Worm (Caenorhabditis elegans) whole organism, mixed stage, embryonic: Measurements from ENCODE around the gene F17E9.18.

ENCODE experiments used
- ceh-39 ChIP-seq: fragments of 150-350 bp; optimal IDR thresholded peaks from 2 replicates; lab custom pipeline; 2014; ENCODE audit warnings: missing biosample characterization, missing genetic modification characterization
- ces-1 ChIP-seq: fragments of 150-350 bp; optimal IDR thresholded peaks from 2 replicates; lab custom pipeline; 2014; ENCODE audit warnings: missing biosample characterization, missing genetic modification reagents, missing genetic modification characterization
- elt-1 ChIP-seq: sonication (generic microtip); optimal IDR thresholded peaks from 2 replicates; lab custom pipeline; 2017; ENCODE audit warnings: missing genetic modification characterization, mild to moderate bottlenecking, missing compliant biosample characterization, antibody characterized with exemption, moderate library complexity, borderline replicate concordance; ENCODE audit not compliant: insufficient read depth
- ham-2 ChIP-seq: fragments of 200-800 bp; sonication (Bioruptor generic); optimal IDR thresholded peaks from 2 replicates; lab custom pipeline; 2018; ENCODE audit warnings: mild to moderate bottlenecking, missing genetic modification characterization, missing compliant biosample characterization
- lsy-2 ChIP-seq: fragments of 150-350 bp; optimal IDR thresholded peaks from 2 replicates; lab custom pipeline; 2014; ENCODE audit warnings: missing biosample characterization, missing genetic modification characterization
- mls-2 ChIP-seq: sonication (generic microtip); optimal IDR thresholded peaks from 2 replicates; lab custom pipeline; 2016; ENCODE audit warnings: mild to moderate bottlenecking, missing genetic modification characterization, moderate library complexity, missing compliant biosample characterization
- nhr-237 ChIP-seq: fragments of 150-350 bp; optimal IDR thresholded peaks from 2 replicates; lab custom pipeline; 2014; ENCODE audit warnings: missing biosample characterization, missing genetic modification characterization
- pha-4 ChIP-seq: fragments of 150-350 bp; optimal IDR thresholded peaks from 2 replicates; lab custom pipeline; 2018; ENCODE audit warnings: missing biosample characterization, missing genetic modification reagents, missing genetic modification characterization
- sptf-1 ChIP-seq: sonication (generic microtip); optimal IDR thresholded peaks from 2 replicates; lab custom pipeline; 2017; ENCODE audit warnings: mild to moderate bottlenecking, missing genetic modification characterization, moderate library complexity, missing compliant biosample characterization
- unc-62 ChIP-seq: fragments of 150-350 bp; optimal IDR thresholded peaks from 2 replicates; lab custom pipeline; 2014; ENCODE audit warnings: missing biosample characterization, missing genetic modification reagents, missing genetic modification characterization

DNA sequence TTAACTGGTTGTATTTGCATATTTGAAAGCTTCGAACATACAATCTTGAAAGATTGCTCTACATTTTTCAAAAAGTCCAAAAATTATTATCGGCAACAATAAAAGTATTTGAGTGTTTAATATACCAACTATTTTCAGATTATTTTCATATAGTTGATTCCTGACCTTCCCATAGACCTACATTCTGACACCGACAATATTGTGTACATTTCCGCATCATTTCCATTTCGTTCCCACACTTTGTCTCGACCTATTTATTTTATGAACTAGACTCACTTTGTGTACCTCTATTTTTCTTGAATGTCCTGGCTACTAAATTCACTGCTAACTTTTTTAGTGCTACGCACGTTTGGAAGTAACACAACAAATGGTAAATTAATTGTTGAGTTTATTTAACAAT is 4.6 kb downstream of the F17E9.18 start, which contains the start of gene lgc-5:
- TF ChIP-seq ham-2 (GFP tag; lab: Kevin White, UChicago) (no peak), ceh-39 (no peak), elt-1 (tag; lab: Kevin White, UChicago) (no peak), sptf-1 (tag; lab: Kevin White, UChicago) (no peak), nhr-237 (tag; lab: Kevin White, UChicago) (no peak), unc-62 (GFP tag; lab: Kevin White, UChicago) (no peak), lsy-2 (tag; lab: Kevin White, UChicago) (no peak), ces-1 (GFP tag; lab: Kevin White, UChicago) (no peak), pha-4 (no peak), mls-2 (no peak)
